Worm (Caenorhabditis elegans): ENCODE results near the gene C03H5.7.

Gene C03H5.7

DNA sequence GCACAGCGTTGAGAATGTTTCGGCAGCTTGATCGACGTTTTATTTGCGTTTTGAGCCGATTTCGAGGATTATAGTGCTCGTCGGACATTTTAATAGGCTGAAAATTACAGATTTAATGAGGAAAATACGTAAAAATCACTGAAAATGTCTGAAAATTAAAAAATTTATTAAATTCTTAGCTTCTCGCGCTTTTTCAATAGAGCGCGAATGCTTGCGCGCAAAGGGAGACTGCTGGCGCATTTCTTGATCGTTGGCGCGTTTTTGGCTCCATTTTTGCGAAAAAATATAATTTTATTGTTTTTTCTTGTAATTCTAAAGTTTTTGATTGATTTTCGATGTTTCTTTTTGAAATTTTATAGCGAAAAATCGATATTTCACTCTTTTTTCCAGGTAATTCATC is 30.8 kb downstream of the C03H5.7 start, which contains the start of the genes dnsn-1 and C24H12.4:
Gene dnsn-1, minus strand, starts transcription at position 101 of the 400 bp plus-strand sequence.
Gene C24H12.4, plus strand, starts transcription at position 391 of the 400 bp plus-strand sequence.
- TF ChIP-seq unc-55 (GFP tag; optimal IDR thresholded peaks at IDR 0.05) (peak; percentile 71), ceh-31 (tag; optimal IDR thresholded peaks at IDR 0.05) (peak; percentile 19), ceh-30 (tag; optimal IDR thresholded peaks at IDR 0.05) (peak; percentile 91), elt-2 (tag; optimal IDR thresholded peaks at IDR 0.05) (peak; percentile 35), pros-1 (tag; optimal IDR thresholded peaks at IDR 0.05) (peak; percentile 2), ztf-16 (tag; optimal IDR thresholded peaks at IDR 0.05) (peak; percentile 1), ceh-18 (tag; optimal IDR thresholded peaks at IDR 0.05) (peak; percentile 42), pax-1 (tag; optimal IDR thresholded peaks at IDR 0.05) (peak; percentile 66), hlh-30 (tag; optimal IDR thresholded peaks at IDR 0.05; ENCODE audit: insufficient read depth) (peak; percentile 16), unc-42 (tag; optimal IDR thresholded peaks at IDR 0.05) (peak; percentile 59), rnt-1 (tag; optimal IDR thresholded peaks at IDR 0.05) (no peak), nhr-11 (tag; optimal IDR thresholded peaks at IDR 0.05) (no peak), tbx-2 (tag; optimal IDR thresholded peaks at IDR 0.05) (peak; percentile 55), nfya-1 (tag; optimal IDR thresholded peaks at IDR 0.05) (peak; percentile 78), ceh-45 (GFP tag; IDR thresholded peaks at IDR 0.05) (no peak)

DNA sequence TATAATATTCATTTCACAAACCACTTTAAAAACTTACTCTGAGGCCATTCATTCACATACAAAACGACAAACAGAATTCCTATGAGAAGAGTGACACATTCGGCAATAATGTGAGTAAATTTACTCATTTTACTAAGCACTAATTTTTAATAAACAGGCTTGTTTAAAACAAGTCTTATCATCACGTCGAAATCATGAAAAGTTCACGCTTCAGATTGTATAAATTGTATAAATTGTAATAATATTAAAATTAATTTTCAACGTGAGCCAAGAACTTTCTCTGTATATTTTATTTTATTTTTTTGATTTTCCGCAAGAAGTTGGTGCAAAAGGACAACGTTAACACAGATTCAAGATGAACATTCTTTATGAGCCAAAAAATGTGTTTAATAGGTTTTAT is 38.7 kb downstream of the C03H5.7 start, which contains the start of gene C24H12.6:
Gene C24H12.6, minus strand, starts transcription at position 101 of the 400 bp plus-strand sequence.
- TF ChIP-seq pag-3 (tag; optimal IDR thresholded peaks at IDR 0.05; ENCODE audit: borderline replicate concordance) (no peak), F13H6.1 (tag; optimal IDR thresholded peaks at IDR 0.05) (no peak), tbx-2 (tag; optimal IDR thresholded peaks at IDR 0.05) (no peak), hlh-15 (tag; optimal IDR thresholded peaks at IDR 0.05) (no peak), sox-2 (GFP tag; IDR thresholded peaks at IDR 0.05) (no peak), nhr-232 (tag; optimal IDR thresholded peaks at IDR 0.05) (no peak), pax-1 (tag; optimal IDR thresholded peaks at IDR 0.05) (no peak), nfya-1 (tag; optimal IDR thresholded peaks at IDR 0.05) (no peak), unc-86 (tag; optimal IDR thresholded peaks at IDR 0.05) (no peak)

DNA sequence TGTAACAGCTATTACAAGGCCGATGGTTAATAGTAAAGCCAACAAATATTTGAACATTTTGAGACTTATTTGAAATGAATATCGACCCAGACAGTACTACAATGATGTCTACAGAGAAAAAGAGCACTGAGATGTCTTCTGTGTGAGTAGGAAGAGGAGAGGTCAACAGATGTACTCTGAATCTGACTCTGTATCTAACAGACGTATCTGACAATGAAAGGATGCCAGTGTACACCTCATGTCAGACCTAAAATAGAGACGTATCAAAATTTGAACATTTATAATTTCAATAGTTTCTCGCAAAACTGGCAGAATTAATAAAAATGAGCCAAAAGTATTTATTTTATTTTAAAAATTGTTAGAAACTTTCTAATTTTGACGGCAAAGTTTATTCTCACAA is 43.1 kb downstream of the C03H5.7 start, which contains the start of gene C24H12.8:
Gene C24H12.8, minus strand, starts transcription at position 101 of the 400 bp plus-strand sequence.
- no peak for TF ChIP-seq ahr-1 (tag; optimal IDR thresholded peaks at IDR 0.05)
- no peak for TF ChIP-seq pqm-1 (tag; optimal IDR thresholded peaks at IDR 0.05)
- TF ChIP-seq ceh-34 (tag; optimal IDR thresholded peaks at IDR 0.05) = no peak
- no peak for TF ChIP-seq pat-9 (tag; optimal IDR thresholded peaks at IDR 0.05)
- no peak for TF ChIP-seq madf-2 (tag; optimal IDR thresholded peaks at IDR 0.05)
- no peak for TF ChIP-seq sox-4 (tag; optimal IDR thresholded peaks at IDR 0.05)
- no peak for TF ChIP-seq hlh-30 (tag; optimal IDR thresholded peaks at IDR 0.05; ENCODE audit: insufficient read depth)
- no peak for TF ChIP-seq pag-3 (tag; optimal IDR thresholded peaks at IDR 0.05; ENCODE audit: borderline replicate concordance)
